Fruit fly (Drosophila melanogaster) whole organism, embryonic: ENCODE measurements around the gene ind.

Experiments used
- Asciz ChIP-seq: fragments of 200-800 bp; sonication (Bioruptor generic); optimal IDR thresholded peaks from 2 replicates; lab custom pipeline; 2017; ENCODE audit warnings: missing biosample characterization, mild to moderate bottlenecking, missing genetic modification characterization, missing genetic modification reagents
- CG12236 ChIP-seq: fragments of 200-800 bp; sonication (Bioruptor generic); optimal IDR thresholded peaks from 2 replicates; lab custom pipeline; 2016; ENCODE audit warnings: missing biosample characterization, missing genetic modification characterization
- CG12299 ChIP-seq: fragments of 200-800 bp; sonication (Bioruptor generic); optimal IDR thresholded peaks from 2 replicates; lab custom pipeline; 2018; ENCODE audit warnings: missing biosample characterization, mild to moderate bottlenecking, missing genetic modification characterization
- CG13287 ChIP-seq: fragments of 200-800 bp; sonication (Bioruptor generic); IDR thresholded peaks from 2 replicates; pipeline ENCODE4 v1.3.6; 2022; ENCODE audit warnings: missing biosample characterization, missing genetic modification characterization; ENCODE audit not compliant: partially characterized antibody
- CG13624 ChIP-seq: fragments of 200-800 bp; sonication (Bioruptor generic); optimal IDR thresholded peaks from 2 replicates; lab custom pipeline; 2016; ENCODE audit warnings: missing biosample characterization, missing genetic modification characterization
- CG14441 ChIP-seq: fragments of 200-800 bp; sonication (Bioruptor generic); IDR thresholded peaks from 2 replicates; pipeline ENCODE4 v1.3.6; 2022; ENCODE audit warnings: missing biosample characterization, missing genetic modification characterization
- CG14667 ChIP-seq: fragments of 200-800 bp; sonication (Bioruptor generic); IDR thresholded peaks from 2 replicates; pipeline ENCODE4 v1.3.6; 2022; ENCODE audit warnings: missing biosample characterization, missing genetic modification characterization
- CG15011 ChIP-seq: fragments of 200-800 bp; sonication (Bioruptor generic); optimal IDR thresholded peaks from 3 replicates; lab custom pipeline; 2018; ENCODE audit warnings: missing biosample characterization, mild to moderate bottlenecking, missing genetic modification characterization
- CG15269 ChIP-seq: fragments of 200-800 bp; sonication (Bioruptor generic); optimal IDR thresholded peaks from 2 replicates; lab custom pipeline; 2018; ENCODE audit warnings: missing biosample characterization, mild to moderate bottlenecking, missing genetic modification characterization, moderate library complexity
- CG17361 ChIP-seq: fragments of 200-800 bp; sonication (Bioruptor generic); IDR thresholded peaks from 3 replicates; pipeline ENCODE4 v1.3.6; 2022; ENCODE audit warnings: missing biosample characterization, missing genetic modification characterization
- CG18619 ChIP-seq: fragments of 200-800 bp; sonication (Bioruptor generic); optimal IDR thresholded peaks from 3 replicates; lab custom pipeline; 2017; ENCODE audit warnings: missing biosample characterization, mild to moderate bottlenecking, missing genetic modification characterization
- CG2116 ChIP-seq: fragments of 200-800 bp; sonication (Bioruptor generic); optimal IDR thresholded peaks from 3 replicates; lab custom pipeline; 2018; ENCODE audit warnings: missing biosample characterization, mild to moderate bottlenecking, missing genetic modification characterization
- CG2129 ChIP-seq: fragments of 200-800 bp; sonication (Bioruptor generic); IDR thresholded peaks from 2 replicates; pipeline ENCODE4 v1.3.6; 2022; ENCODE audit warnings: missing biosample characterization, missing genetic modification characterization; ENCODE audit not compliant: partially characterized antibody
- CG2678 ChIP-seq: fragments of 200-800 bp; sonication (Bioruptor generic); optimal IDR thresholded peaks from 3 replicates; lab custom pipeline; 2019; ENCODE audit warnings: missing biosample characterization, mild to moderate bottlenecking, missing genetic modification characterization, moderate library complexity
- CG2875 ChIP-seq: fragments of 200-800 bp; sonication (Bioruptor generic); optimal IDR thresholded peaks from 2 replicates; lab custom pipeline; 2017; ENCODE audit warnings: missing biosample characterization, mild to moderate bottlenecking, missing genetic modification characterization, missing genetic modification reagents
- CG30403 ChIP-seq: fragments of 200-800 bp; sonication (Bioruptor generic); optimal IDR thresholded peaks from 3 replicates; lab custom pipeline; 2016; ENCODE audit warnings: missing biosample characterization, missing genetic modification characterization
- CG32772 ChIP-seq: fragments of 200-800 bp; sonication (Bioruptor generic); IDR thresholded peaks from 2 replicates; pipeline ENCODE4 v1.3.6; 2022; ENCODE audit warnings: missing biosample characterization, missing genetic modification characterization
- CG34376 ChIP-seq: fragments of 200-800 bp; sonication (Bioruptor generic); optimal IDR thresholded peaks from 2 replicates; lab custom pipeline; 2018; ENCODE audit warnings: missing biosample characterization, mild to moderate bottlenecking, missing genetic modification characterization
- CG3726 ChIP-seq: fragments of 200-800 bp; sonication (Bioruptor generic); IDR thresholded peaks from 3 replicates; pipeline ENCODE4, ENCODE4 v1.3.6; 2022; ENCODE audit warnings: missing biosample characterization, missing genetic modification characterization
- CG6689 ChIP-seq: fragments of 200-800 bp; sonication (Bioruptor generic); IDR thresholded peaks from 2 replicates; pipeline ENCODE4 v1.3.6; 2022; ENCODE audit warnings: missing biosample characterization, missing genetic modification characterization
- CG7357 ChIP-seq: fragments of 200-800 bp; sonication (Bioruptor generic); IDR thresholded peaks from 3 replicates; pipeline ENCODE4 v1.3.6; 2022; ENCODE audit warnings: missing biosample characterization, missing genetic modification characterization
- CG7786 ChIP-seq: fragments of 200-800 bp; sonication (Bioruptor generic); optimal IDR thresholded peaks from 2 replicates; lab custom pipeline; 2016; ENCODE audit warnings: missing biosample characterization, missing genetic modification characterization
- CG7987 ChIP-seq: fragments of 200-800 bp; sonication (Bioruptor generic); optimal IDR thresholded peaks from 2 replicates; lab custom pipeline; 2018; ENCODE audit warnings: missing biosample characterization, mild to moderate bottlenecking, missing genetic modification characterization, moderate library complexity
- CG8281 ChIP-seq: fragments of 200-800 bp; sonication (Bioruptor generic); optimal IDR thresholded peaks from 2 replicates; lab custom pipeline; 2018; ENCODE audit warnings: missing biosample characterization, mild to moderate bottlenecking, missing genetic modification characterization, moderate library complexity
- CG8388 ChIP-seq: fragments of 200-800 bp; sonication (Bioruptor generic); optimal IDR thresholded peaks from 2 replicates; lab custom pipeline; 2019; ENCODE audit warnings: missing biosample characterization, mild to moderate bottlenecking, missing genetic modification characterization, moderate library complexity
- CkIIα-i1 ChIP-seq: fragments of 200-800 bp; sonication (Bioruptor generic); IDR thresholded peaks from 2 replicates; pipeline ENCODE4 v1.3.6; 2022; ENCODE audit warnings: missing biosample characterization, missing genetic modification characterization
- D ChIP-seq, 2 experiments: fragments of 200-800 bp in 1 of 2; fragments of >200 bp in 1 of 2; sonication (Bioruptor generic) in 1 of 2; optimal IDR thresholded peaks; 2 replicates in 1 of 2; 3 replicates in 1 of 2; lab custom pipeline; 2017; ENCODE audit warnings: mild to moderate bottlenecking in 1 of 2, missing biosample characterization in 1 of 2, missing genetic modification characterization in 1 of 2, missing genetic modification reagents in 1 of 2
- Dbx ChIP-seq: fragments of 200-800 bp; sonication (Bioruptor generic); IDR thresholded peaks from 3 replicates; pipeline ENCODE4 v1.3.6; 2022; ENCODE audit warnings: missing biosample characterization, missing genetic modification characterization
- Dip2 ChIP-seq: fragments of 200-800 bp; sonication (Bioruptor generic); IDR thresholded peaks from 2 replicates; pipeline ENCODE4 v1.3.6; 2022; ENCODE audit warnings: missing biosample characterization, missing genetic modification characterization
- Doc2 ChIP-seq: fragments of 200-800 bp; sonication (Bioruptor generic); IDR thresholded peaks from 2 replicates; pipeline ENCODE4 v1.3.6; 2022; ENCODE audit warnings: missing biosample characterization, missing genetic modification characterization
- Fer3 ChIP-seq: fragments of 200-800 bp; sonication (Bioruptor generic); optimal IDR thresholded peaks from 2 replicates; lab custom pipeline; 2018; ENCODE audit warnings: missing biosample characterization, mild to moderate bottlenecking, missing genetic modification characterization, moderate library complexity
- GATAe ChIP-seq: fragments of 200-800 bp; sonication (Bioruptor generic); conservative IDR thresholded peaks from 2 replicates; pipeline ENCODE4 v1.3.6; 2022; ENCODE audit warnings: missing biosample characterization, missing genetic modification characterization
- Gsc ChIP-seq: fragments of 200-800 bp; sonication (Bioruptor generic); IDR thresholded peaks from 2 replicates; pipeline ENCODE4 v1.3.6; 2022; ENCODE audit warnings: missing biosample characterization, missing genetic modification characterization
- HmgZ ChIP-seq: fragments of 200-800 bp; sonication (Bioruptor generic); optimal IDR thresholded peaks from 2 replicates; lab custom pipeline; 2018; ENCODE audit warnings: missing biosample characterization, mild to moderate bottlenecking, missing genetic modification characterization
- Hmx ChIP-seq: fragments of 200-800 bp; sonication (Bioruptor generic); optimal IDR thresholded peaks from 2 replicates; lab custom pipeline; 2016; ENCODE audit warnings: missing biosample characterization, missing genetic modification characterization
- NC2α ChIP-seq: fragments of 200-800 bp; sonication (Bioruptor generic); optimal IDR thresholded peaks from 2 replicates; lab custom pipeline; 2016; ENCODE audit warnings: missing biosample characterization, missing genetic modification characterization
- Oli ChIP-seq: fragments of 200-800 bp; sonication (Bioruptor generic); optimal IDR thresholded peaks from 2 replicates; lab custom pipeline; 2018; ENCODE audit warnings: missing biosample characterization, mild to moderate bottlenecking, missing genetic modification characterization, moderate library complexity
- Ssrp ChIP-seq: fragments of 200-800 bp; sonication (Bioruptor generic); optimal IDR thresholded peaks from 2 replicates; lab custom pipeline; 2018; ENCODE audit warnings: missing biosample characterization, mild to moderate bottlenecking, missing genetic modification characterization, moderate library complexity
- amos ChIP-seq: fragments of 200-800 bp; sonication (Bioruptor generic); IDR thresholded peaks from 2 replicates; pipeline ENCODE4 v1.3.6; 2022; ENCODE audit warnings: missing biosample characterization, missing genetic modification characterization; ENCODE audit not compliant: partially characterized antibody
- cato ChIP-seq: fragments of 200-800 bp; sonication (Bioruptor generic); optimal IDR thresholded peaks from 2 replicates; lab custom pipeline; 2016; ENCODE audit warnings: missing biosample characterization, missing genetic modification characterization, borderline replicate concordance
- danr ChIP-seq: fragments of 200-800 bp; sonication (Bioruptor generic); IDR thresholded peaks from 2 replicates; pipeline ENCODE4 v1.3.6; 2022; ENCODE audit warnings: missing biosample characterization, missing genetic modification characterization
- dmrt99B ChIP-seq: fragments of 200-800 bp; sonication (Bioruptor generic); optimal IDR thresholded peaks from 2 replicates; lab custom pipeline; 2018; ENCODE audit warnings: missing biosample characterization, mild to moderate bottlenecking, missing genetic modification characterization, moderate library complexity
- gcm ChIP-seq: fragments of 200-800 bp; sonication (Bioruptor generic); optimal IDR thresholded peaks from 2 replicates; lab custom pipeline; 2019; ENCODE audit warnings: missing biosample characterization, mild to moderate bottlenecking, missing genetic modification characterization, moderate library complexity
- kni ChIP-seq: fragments of 200-800 bp; sonication (Bioruptor generic); optimal IDR thresholded peaks from 3 replicates; lab custom pipeline; 2017; ENCODE audit warnings: mild to moderate bottlenecking, missing biosample characterization, missing genetic modification reagents, missing genetic modification characterization
- sug ChIP-seq: fragments of 200-800 bp; optimal IDR thresholded peaks from 2 replicates; lab custom pipeline; 2019; ENCODE audit warnings: missing biosample characterization, mild to moderate bottlenecking, missing genetic modification characterization, moderate library complexity
- tap ChIP-seq: fragments of 200-800 bp; optimal IDR thresholded peaks from 3 replicates; lab custom pipeline; 2019; ENCODE audit warnings: missing biosample characterization, mild to moderate bottlenecking, missing genetic modification characterization, moderate library complexity
- usp ChIP-seq: fragments of >200 bp; optimal IDR thresholded peaks from 2 replicates; lab custom pipeline; 2017; ENCODE audit warnings: missing biosample characterization, missing genetic modification characterization
- zen ChIP-seq: fragments of 200-800 bp; sonication (Bioruptor generic); optimal IDR thresholded peaks from 3 replicates; lab custom pipeline; 2018; ENCODE audit warnings: missing biosample characterization, mild to moderate bottlenecking, missing genetic modification characterization, moderate library complexity

The ind gene

dm6 chr3L:15011638-15012335, 31.9 kb downstream of the ind start (continued):
- peak; percentile 87 for TF ChIP-seq CG2678 (tag; lab: Kevin White, UChicago)
- peak; percentile 65 for TF ChIP-seq CG15011
- no peak for TF ChIP-seq CG7786 (GFP tag; lab: Kevin White, UChicago)
- TF ChIP-seq Gsc (GFP tag; lab: Robert Waterston, UW), result no peak
- TF ChIP-seq sug (tag; lab: Kevin White, UChicago), result peak; percentile 52
- no peak for TF ChIP-seq CG2129
- TF ChIP-seq CG2116, result peak; percentile 18
- peak; percentile 60; the same call in 2 of the 3 replicates for TF ChIP-seq CG7357 (GFP tag; lab: Robert Waterston, UW)
- TF ChIP-seq CG2875 (GFP tag; lab: Kevin White, UChicago), result peak; percentile 52
- TF ChIP-seq Asciz (GFP tag; lab: Kevin White, UChicago), result peak; percentile 78
- peak; percentile 39; the same call in 1 of the 2 replicates for TF ChIP-seq CG14667 (GFP tag; lab: Robert Waterston, UW)
- TF ChIP-seq amos, result no peak
- 0 out of 3 replicates have a peak, but pooled peaks have one; percentile 18 for TF ChIP-seq Dbx (GFP tag; lab: Robert Waterston, UW)
- no peak for TF ChIP-seq CG34376 (GFP tag; lab: Kevin White, UChicago)
- TF ChIP-seq zen (tag; lab: Kevin White, UChicago), result peak; percentile 77
- no peak for TF ChIP-seq usp
- no peak; the same call in 2 of the 3 replicates for TF ChIP-seq CG3726 (GFP tag; lab: Robert Waterston, UW)
- peak; percentile 62 for TF ChIP-seq CG12299 (tag; lab: Kevin White, UChicago)
- TF ChIP-seq Fer3 (tag; lab: Kevin White, UChicago), result peak; percentile 75
- TF ChIP-seq CG14441 (GFP tag; lab: Robert Waterston, UW), result peak; percentile 76
- TF ChIP-seq CG6689 (GFP tag; lab: Robert Waterston, UW), result peak; percentile 78
- peak; percentile 81 for TF ChIP-seq Oli (tag; lab: Kevin White, UChicago)
- no peak for TF ChIP-seq D (optimal IDR thresholded peaks at IDR 0.05; lab: Kevin White, UChicago)
- TF ChIP-seq D (GFP tag; optimal IDR thresholded peaks at IDR 0.05; lab: Kevin White, UChicago), result peak; percentile 70
- TF ChIP-seq Dip2 (GFP tag; lab: Robert Waterston, UW), result no peak
- peak; percentile 88 for TF ChIP-seq CG8388 (GFP tag; lab: Kevin White, UChicago)
- TF ChIP-seq kni (GFP tag; lab: Kevin White, UChicago), result no peak
- TF ChIP-seq tap, result peak; percentile 82
- peak; percentile 84 for TF ChIP-seq gcm
- TF ChIP-seq CG12236, result no peak
- peak; percentile 39; the same call in 1 of the 2 replicates for TF ChIP-seq danr (GFP tag; lab: Robert Waterston, UW)
- TF ChIP-seq CG32772 (GFP tag; lab: Robert Waterston, UW), result peak; percentile 64
- peak; percentile 84 for TF ChIP-seq CG17361 (GFP tag; lab: Robert Waterston, UW)
- no peak for TF ChIP-seq Hmx (GFP tag; lab: Kevin White, UChicago)
- TF ChIP-seq CG13287, result no peak
- no peak for TF ChIP-seq Doc2
- TF ChIP-seq CG13624 (GFP tag; lab: Kevin White, UChicago), result peak; percentile 4
- peak; percentile 31 for TF ChIP-seq CG7987 (GFP tag; lab: Kevin White, UChicago)
- peak; percentile 87 for TF ChIP-seq dmrt99B
- TF ChIP-seq NC2α (GFP tag; lab: Kevin White, UChicago), result no peak
- TF ChIP-seq CG15269 (tag; lab: Kevin White, UChicago), result peak; percentile 84
- TF ChIP-seq CG30403, result peak; percentile 81
- TF ChIP-seq HmgZ (tag; lab: Kevin White, UChicago), result peak; percentile 45
- TF ChIP-seq Ssrp (tag; lab: Kevin White, UChicago), result peak; percentile 80
- TF ChIP-seq GATAe (GFP tag; lab: Robert Waterston, UW), result no peak
- TF ChIP-seq CkIIα-i1 (GFP tag; lab: Robert Waterston, UW), result no peak
- peak; percentile 20 for TF ChIP-seq cato
- TF ChIP-seq CG8281 (tag; lab: Kevin White, UChicago), result peak; percentile 47
- TF ChIP-seq CG18619 (GFP tag; lab: Kevin White, UChicago), result peak; percentile 46
